Worm (Caenorhabditis elegans) whole organism, L4/young adult: ENCODE results near the gene sut-2.

Experiments
- W03F9.2 ChIP-seq: fragments of 150-350 bp; optimal IDR thresholded peaks from 2 replicates; lab custom pipeline; 2014; ENCODE audit warnings: missing biosample characterization, missing genetic modification characterization
- dao-5 ChIP-seq: sonication (generic microtip); optimal IDR thresholded peaks from 2 replicates; lab custom pipeline; 2016; ENCODE audit warnings: missing genotype, missing genetic modification characterization, moderate library complexity, missing compliant biosample characterization

- TF ChIP-seq dao-5 (tag; lab: Kevin White, UChicago) (no peak), W03F9.2 (tag; lab: Kevin White, UChicago) (no peak)
Measured at ce11 chrV:4525512-4525911, 44.3 kb downstream of the sut-2 start.
